Fruit fly (Drosophila melanogaster) S2 (cell line): ENCODE data around the gene Sqor.

ENCODE experiments used
- CG8478 ChIP-seq: fragments of >200 bp; optimal IDR thresholded peaks from 2 replicates; lab custom pipeline; 2018
- CTCF ChIP-seq, 2 experiments: fragments of >200 bp; optimal IDR thresholded peaks; 2 replicates each; lab custom pipeline; 2018

DNA sequence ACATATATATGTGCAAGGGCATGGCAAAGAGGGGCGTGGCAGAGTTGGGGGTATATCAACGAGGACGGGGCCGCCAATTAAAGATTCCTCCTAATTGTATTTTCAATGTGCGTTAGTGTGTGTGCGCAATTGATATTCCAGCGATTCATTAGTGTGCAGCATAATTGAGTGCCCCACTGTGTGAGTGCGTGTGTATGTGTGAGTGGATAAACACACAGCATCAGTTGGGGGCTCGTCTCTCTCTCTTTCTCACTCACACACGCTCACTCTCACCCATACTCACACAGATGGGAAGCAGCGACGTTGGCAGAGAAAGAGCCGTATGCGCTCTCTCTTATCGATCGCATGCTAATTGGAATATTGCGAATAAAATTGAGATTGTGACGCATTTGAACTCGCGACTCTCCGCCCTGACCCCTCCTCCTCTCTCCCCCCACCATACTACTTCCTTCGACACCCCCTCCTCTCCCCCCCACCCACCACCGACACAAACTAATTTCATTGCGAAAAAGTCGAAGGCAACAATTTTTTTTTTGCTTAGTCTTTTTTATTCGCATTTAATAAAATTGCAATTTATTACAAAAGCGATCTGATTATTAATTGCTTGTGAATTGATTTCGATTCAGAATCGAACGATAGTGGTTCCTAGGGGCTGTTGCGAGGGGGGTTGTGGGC is 6.2 kb upstream of the Sqor start:
- TF ChIP-seq CG8478, result peak; percentile 76
- TF ChIP-seq CTCF (optimal IDR thresholded peaks at IDR 0.05; lab: Kevin White, UChicago), result no peak
